Fruit fly (Drosophila melanogaster) Kc167 (cell line): ENCODE data around the gene cysu.

ENCODE experiments used
- h ChIP-seq: fragments of >200 bp; optimal IDR thresholded peaks from 3 replicates; lab custom pipeline; 2018; ENCODE audit warnings: missing external identifiers
- insv ChIP-seq: fragments of >200 bp; optimal IDR thresholded peaks from 3 replicates; lab custom pipeline; 2018; ENCODE audit warnings: missing external identifiers

- TF ChIP-seq h (lab: Kevin White, UChicago), result no peak
- no peak for TF ChIP-seq insv (lab: Kevin White, UChicago)
These were observed 43.7 kb upstream of the cysu start for dm6 chr3R:17381916-17382315.
